Worm (Caenorhabditis elegans): ENCODE measurements around the gene let-19.

let-19 gene

ce11 chrII:8787376-8787775 is 16.6 kb downstream of the let-19 start:
- peak; percentile 68 for TF ChIP-seq him-1 (tag; optimal IDR thresholded peaks at IDR 0.05)
- peak; percentile 84 for TF ChIP-seq W03F9.2 (tag; optimal IDR thresholded peaks at IDR 0.05)
- TF ChIP-seq dao-5 (tag; optimal IDR thresholded peaks at IDR 0.05) = no peak

- TF ChIP-seq W03F9.2 (tag; optimal IDR thresholded peaks at IDR 0.05) = no peak
Measured at ce11 chrII:8788752-8789151, 18.0 kb downstream of the let-19 start.

ce11 chrII:8789828-8790558 is 19.2 kb downstream of the let-19 start, which contains the start of gene F07H5.13:
Gene F07H5.13 (plus strand): TSS chrII:8790557.
- peak; percentile 53 for TF ChIP-seq W03F9.2 (tag; optimal IDR thresholded peaks at IDR 0.05)
- no peak for TF ChIP-seq dao-5 (tag; optimal IDR thresholded peaks at IDR 0.05)

ce11 chrII:8792640-8793039 is 21.9 kb downstream of the let-19 start, which contains the start of gene idpa-2:
Gene idpa-2 (minus strand): TSS chrII:8792740.
- TF ChIP-seq W03F9.2 (tag; optimal IDR thresholded peaks at IDR 0.05) (no peak), dao-5 (tag; optimal IDR thresholded peaks at IDR 0.05) (no peak), him-1 (tag; optimal IDR thresholded peaks at IDR 0.05) (no peak)

ce11 chrII:8794072-8794471 is 23.3 kb downstream of the let-19 start, which contains the start of gene F07H5.7:
Gene F07H5.7 (minus strand): TSS chrII:8794172.
- TF ChIP-seq him-1 (tag; optimal IDR thresholded peaks at IDR 0.05) (no peak), W03F9.2 (tag; optimal IDR thresholded peaks at IDR 0.05) (no peak), dao-5 (tag; optimal IDR thresholded peaks at IDR 0.05) (no peak)

ce11 chrII:8795227-8795626 is 24.5 kb downstream of the let-19 start:
- no peak for TF ChIP-seq W03F9.2 (tag; optimal IDR thresholded peaks at IDR 0.05)
- no peak for TF ChIP-seq him-1 (tag; optimal IDR thresholded peaks at IDR 0.05)
- TF ChIP-seq dao-5 (tag; optimal IDR thresholded peaks at IDR 0.05) = no peak

ce11 chrII:8796391-8796790 is 25.6 kb downstream of the let-19 start:
- TF ChIP-seq W03F9.2 (tag; optimal IDR thresholded peaks at IDR 0.05) (peak; percentile 6), him-1 (tag; optimal IDR thresholded peaks at IDR 0.05) (peak; percentile 90), dao-5 (tag; optimal IDR thresholded peaks at IDR 0.05) (no peak)

- no peak for TF ChIP-seq W03F9.2 (tag; optimal IDR thresholded peaks at IDR 0.05)
- no peak for TF ChIP-seq him-1 (tag; optimal IDR thresholded peaks at IDR 0.05)
- no peak for TF ChIP-seq dao-5 (tag; optimal IDR thresholded peaks at IDR 0.05)
Measured at ce11 chrII:8799725-8800124, 28.9 kb downstream of the let-19 start.

ce11 chrII:8800830-8801229 is 30.1 kb downstream of the let-19 start, which contains the start of gene appg-2:
Gene appg-2 (plus strand): TSS chrII:8801130.
- TF ChIP-seq dao-5 (tag; optimal IDR thresholded peaks at IDR 0.05) = no peak
- no peak for TF ChIP-seq W03F9.2 (tag; optimal IDR thresholded peaks at IDR 0.05)
- TF ChIP-seq him-1 (tag; optimal IDR thresholded peaks at IDR 0.05) = no peak

ce11 chrII:8806921-8807320 is 36.1 kb downstream of the let-19 start, which contains the start of gene pho-13:
Gene pho-13 (minus strand): TSS chrII:8807021.
- TF ChIP-seq W03F9.2 (tag; optimal IDR thresholded peaks at IDR 0.05) = no peak
- TF ChIP-seq him-1 (tag; optimal IDR thresholded peaks at IDR 0.05) = no peak
- no peak for TF ChIP-seq dao-5 (tag; optimal IDR thresholded peaks at IDR 0.05)

- TF ChIP-seq W03F9.2 (tag; optimal IDR thresholded peaks at IDR 0.05) (no peak), dao-5 (tag; optimal IDR thresholded peaks at IDR 0.05) (no peak), him-1 (tag; optimal IDR thresholded peaks at IDR 0.05) (no peak)
Measured at ce11 chrII:8808482-8808881, 37.7 kb downstream of the let-19 start, which contains the start of gene F07H5.10. Gene F07H5.10 (minus strand): TSS chrII:8808582.

- peak; percentile 60 for TF ChIP-seq W03F9.2 (tag; optimal IDR thresholded peaks at IDR 0.05)
- TF ChIP-seq him-1 (tag; optimal IDR thresholded peaks at IDR 0.05) = no peak
Measured at ce11 chrII:8810679-8811413, 40.1 kb downstream of the let-19 start, which contains the start of the genes F46C5.9 and rer-1. Gene F46C5.9 (minus strand): TSS chrII:8810729. Gene rer-1 (plus strand): TSS chrII:8811370.

- TF ChIP-seq him-1 (tag; optimal IDR thresholded peaks at IDR 0.05) (no peak), W03F9.2 (tag; optimal IDR thresholded peaks at IDR 0.05) (no peak), dao-5 (tag; optimal IDR thresholded peaks at IDR 0.05) (no peak)
Measured at ce11 chrII:8811825-8812224, 41.0 kb downstream of the let-19 start.

ce11 chrII:8812346-8812745 is 41.6 kb downstream of the let-19 start:
- TF ChIP-seq dao-5 (tag; optimal IDR thresholded peaks at IDR 0.05) (no peak), him-1 (tag; optimal IDR thresholded peaks at IDR 0.05) (no peak), W03F9.2 (tag; optimal IDR thresholded peaks at IDR 0.05) (no peak)
